Worm (Caenorhabditis elegans): ENCODE measurements around the gene H12I19.115.

DNA sequence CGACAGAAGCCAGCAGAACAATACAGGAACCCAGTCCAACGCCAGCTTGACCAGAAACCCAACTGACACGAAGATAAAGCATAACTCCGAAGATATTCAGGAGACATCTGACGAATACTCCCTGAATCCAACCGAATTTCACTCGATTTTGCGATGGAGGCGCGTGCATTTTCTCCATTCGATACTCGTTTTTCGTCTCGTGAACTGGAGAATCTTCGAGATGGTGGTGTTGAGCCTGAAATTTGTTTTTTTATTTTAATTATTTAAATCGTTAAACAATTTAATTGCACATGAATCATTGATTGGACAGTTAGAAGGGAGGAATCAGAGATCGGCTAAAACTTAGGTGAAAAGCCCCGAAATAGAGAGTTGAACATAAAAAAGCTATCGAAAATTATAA lies 13.3 kb downstream of the H12I19.115 start:
- TF ChIP-seq tab-1 (GFP tag; IDR thresholded peaks at IDR 0.05) (no peak), klf-2 (GFP tag; conservative IDR thresholded peaks at IDR 0.05) (no peak)

Measured in whole organism, midembryonic.